Fruit fly (Drosophila melanogaster) whole organism, larva: ENCODE results near the gene CG6891.

ENCODE experiments used
- noc ChIP-seq: fragments of 200-800 bp; sonication (Bioruptor generic); optimal IDR thresholded peaks from 3 replicates; lab custom pipeline; 2019; ENCODE audit warnings: missing biosample characterization, mild to moderate bottlenecking, missing genetic modification characterization, moderate library complexity

The CG6891 gene

DNA sequence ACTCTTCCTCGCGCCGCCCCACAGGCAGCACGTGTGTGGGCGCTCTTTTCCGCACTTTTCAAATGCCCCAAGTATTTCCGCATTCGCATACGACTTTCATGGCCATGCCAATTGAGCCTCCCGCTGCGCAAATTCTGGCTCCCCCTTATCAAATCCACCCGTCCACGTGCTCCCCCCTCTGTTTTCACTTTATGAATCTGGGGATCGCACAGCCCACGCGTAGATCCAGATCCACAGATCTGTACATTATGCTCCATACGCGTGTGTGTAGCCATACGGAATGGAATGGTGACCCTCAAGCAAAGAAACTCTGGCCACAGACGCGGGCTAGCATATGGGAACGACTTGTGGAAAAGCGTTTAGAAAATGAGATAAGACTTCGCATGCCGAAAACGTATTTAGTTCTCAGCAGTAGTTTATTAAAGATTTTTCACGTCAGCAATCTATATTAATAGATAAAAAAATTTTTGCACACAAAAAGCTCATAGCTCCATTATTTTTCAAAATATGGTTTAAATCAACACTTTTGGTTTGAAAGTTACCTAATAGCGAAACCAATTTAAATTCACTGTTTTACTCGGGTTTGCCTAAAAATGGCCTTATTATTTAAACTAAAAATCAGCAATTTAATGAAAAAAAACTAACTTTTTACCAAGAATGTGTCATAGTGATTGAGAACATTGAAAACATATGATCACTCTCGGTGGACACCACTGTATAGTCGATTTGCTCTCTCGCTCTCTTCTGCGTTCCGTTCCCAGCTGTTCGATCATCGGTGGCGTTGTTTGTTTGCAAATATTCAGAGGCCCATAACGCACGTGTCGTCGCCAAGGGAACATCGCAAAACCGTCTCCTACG, 14.6 kb downstream of the CG6891 start:
- peak; percentile 53 for TF ChIP-seq noc (tag; lab: Kevin White, UChicago)

- no peak for TF ChIP-seq noc (tag; lab: Kevin White, UChicago)
These were observed 16.3 kb downstream of the CG6891 start, which contains the start of gene Atg101 for dm6 chrX:18791368-18791767. Atg101 (plus strand) TSS chrX:18791668.

- no peak for TF ChIP-seq noc (tag; lab: Kevin White, UChicago)
These were observed 22.5 kb downstream of the CG6891 start, which contains the start of gene bnb for dm6 chrX:18797567-18797966. bnb (minus strand) TSS chrX:18797687.

- TF ChIP-seq noc (tag; lab: Kevin White, UChicago), result no peak
These were observed 24.4 kb downstream of the CG6891 start for dm6 chrX:18799307-18799855.

DNA sequence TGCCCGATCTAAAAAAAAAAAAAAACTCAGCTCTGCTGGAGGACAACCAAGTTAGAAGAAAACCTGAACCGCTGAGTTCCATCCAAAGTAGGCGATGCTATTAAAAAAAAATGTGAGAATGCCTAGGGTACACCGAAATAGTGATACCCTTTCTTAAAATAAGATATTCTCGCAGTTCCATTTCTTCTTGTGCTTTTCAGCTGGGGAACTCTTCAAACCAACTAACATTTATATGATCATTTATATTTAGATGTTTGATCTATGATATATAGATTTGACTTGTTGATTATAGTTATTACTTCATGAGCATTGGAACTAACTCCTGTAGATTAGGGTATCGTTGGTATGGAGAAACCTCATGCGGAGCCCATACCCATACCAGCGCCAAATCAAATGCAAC, 25.1 kb downstream of the CG6891 start:
- no peak for TF ChIP-seq noc (tag; lab: Kevin White, UChicago)

DNA sequence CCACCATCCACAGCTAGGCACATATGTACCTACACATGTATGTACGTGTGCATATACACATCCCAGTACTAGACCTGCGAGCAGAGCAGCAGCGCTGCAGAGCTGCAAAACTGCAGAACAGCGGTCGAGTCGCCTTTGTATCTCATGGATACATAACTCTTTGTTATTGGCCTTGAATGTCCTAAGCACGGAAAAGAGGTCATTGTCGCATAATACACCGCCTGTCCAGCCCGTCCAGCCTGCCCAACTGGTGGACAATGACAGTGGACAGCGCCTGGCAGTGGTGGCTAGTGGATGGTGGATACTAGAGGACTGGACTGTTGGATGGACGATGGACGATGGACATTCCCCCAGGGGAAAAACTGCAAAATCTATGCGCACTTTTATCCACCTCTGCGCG, 26.3 kb downstream of the CG6891 start:
- no peak for TF ChIP-seq noc (tag; lab: Kevin White, UChicago)

dm6 chrX:18805036-18805435, 30.0 kb downstream of the CG6891 start:
- TF ChIP-seq noc (tag; lab: Kevin White, UChicago), result no peak

- no peak for TF ChIP-seq noc (tag; lab: Kevin White, UChicago)
These were observed 31.3 kb downstream of the CG6891 start, which contains the start of gene CG7058 for dm6 chrX:18806365-18806764. CG7058 (plus strand) TSS chrX:18806694.

- TF ChIP-seq noc (tag; lab: Kevin White, UChicago), result no peak
These were observed 37.1 kb downstream of the CG6891 start for dm6 chrX:18812111-18812510.

DNA sequence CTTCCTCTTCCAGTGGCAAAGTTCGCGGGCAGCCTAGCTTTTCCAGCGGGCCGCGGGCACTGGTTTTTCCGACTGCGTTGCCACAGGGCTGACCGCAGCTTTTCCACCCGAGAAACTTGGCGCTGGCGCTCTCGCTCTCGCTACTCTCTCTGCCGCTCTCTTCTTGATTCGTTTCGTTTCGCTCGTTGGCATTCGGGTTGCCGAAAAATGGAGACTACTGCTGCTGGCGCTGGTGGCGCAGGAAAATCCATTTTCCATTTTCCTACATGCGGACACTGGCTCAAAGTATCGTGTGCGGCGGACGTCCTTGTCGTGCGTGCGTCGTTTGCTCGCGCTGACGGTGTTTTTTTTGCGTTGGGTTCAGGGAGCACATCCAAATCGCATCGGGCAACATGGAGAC, 38.0 kb downstream of the CG6891 start, which contains the start of gene CG42450:
CG42450 (plus strand) TSS at position 249 of the 400 bp plus-strand sequence.
- no peak for TF ChIP-seq noc (tag; lab: Kevin White, UChicago)

- TF ChIP-seq noc (tag; lab: Kevin White, UChicago), result no peak
These were observed 39.3 kb downstream of the CG6891 start for dm6 chrX:18814373-18814772.

DNA sequence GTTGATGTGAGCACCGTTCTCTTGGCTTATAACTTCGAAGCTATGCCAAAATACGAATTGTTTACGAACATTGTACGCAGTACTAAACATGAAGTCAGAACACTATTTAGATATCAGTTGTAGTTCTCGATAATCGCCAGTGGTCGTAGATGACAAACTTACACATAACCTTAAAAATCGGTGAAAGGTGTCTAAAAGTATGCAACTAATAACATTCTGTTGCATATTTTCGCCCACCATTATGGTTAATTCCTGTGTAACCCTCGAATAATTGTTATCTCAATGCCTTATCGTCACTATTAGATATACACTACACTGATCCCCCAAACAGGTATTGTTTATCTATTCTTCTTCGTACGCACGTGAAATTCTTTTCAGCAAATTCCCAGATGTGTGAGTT, 39.9 kb downstream of the CG6891 start:
- TF ChIP-seq noc (tag; lab: Kevin White, UChicago), result no peak

DNA sequence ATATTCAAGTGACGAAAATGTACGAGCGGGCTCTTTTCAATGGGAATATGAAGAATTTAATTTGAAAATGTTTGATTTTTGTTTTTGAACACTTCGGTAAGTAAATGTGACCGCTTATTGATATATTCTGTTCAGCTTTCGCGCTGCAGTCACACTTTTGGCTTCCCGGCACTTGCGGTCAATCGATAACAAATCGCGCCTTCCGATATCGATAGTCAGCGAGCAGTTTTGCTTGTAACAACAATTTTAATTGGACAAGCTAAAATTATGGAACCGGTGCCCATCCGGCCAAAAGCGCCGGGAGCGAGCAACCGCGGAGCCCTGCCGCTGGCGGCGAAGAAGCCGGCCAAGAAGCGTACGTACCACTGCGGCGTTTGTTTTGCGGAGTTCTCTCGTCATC, 55.4 kb downstream of the CG6891 start, which contains the start of gene CG7101:
CG7101 (plus strand) TSS at position 196 of the 400 bp plus-strand sequence.
- TF ChIP-seq noc (tag; lab: Kevin White, UChicago), result no peak
